Fruit fly (Drosophila melanogaster) whole organism, adult: Measurements from ENCODE around the gene Ir75c.
A peak's percentile ranks its signal among the peaks of the same experiment; 100 is the strongest.
"Not testable (repeated sequence)": the region's sequence is repeated elsewhere in the genome, so short reads cannot be mapped to it uniquely, and the experiment has no call there.

Source experiments
- CG11617 ChIP-seq: fragments of 200-800 bp; sonication (Bioruptor generic); optimal IDR thresholded peaks from 2 replicates; lab custom pipeline; 2017; ENCODE audit warnings: mild to moderate bottlenecking, missing biosample characterization, missing genetic modification reagents, missing genetic modification characterization
- CG12768 ChIP-seq: fragments of 200-800 bp; sonication (Bioruptor generic); optimal IDR thresholded peaks from 2 replicates; lab custom pipeline; 2017; ENCODE audit warnings: missing biosample characterization, missing genetic modification characterization, mild to moderate bottlenecking, moderate library complexity, missing genetic modification reagents
- CG14711 ChIP-seq: fragments of 200-800 bp; sonication (Bioruptor generic); optimal IDR thresholded peaks from 2 replicates; lab custom pipeline; 2018; ENCODE audit warnings: missing biosample characterization, mild to moderate bottlenecking, missing genetic modification characterization, moderate library complexity
- CG1620 ChIP-seq: fragments of 200-800 bp; sonication (Bioruptor generic); optimal IDR thresholded peaks from 2 replicates; lab custom pipeline; 2016; ENCODE audit warnings: missing biosample characterization, missing genetic modification characterization
- CG33017 ChIP-seq: fragments of 200-800 bp; sonication (Bioruptor generic); optimal IDR thresholded peaks from 2 replicates; lab custom pipeline; 2018; ENCODE audit warnings: missing biosample characterization, mild to moderate bottlenecking, missing genetic modification characterization, moderate library complexity
- CG5204 ChIP-seq: fragments of 200-800 bp; sonication (Bioruptor generic); optimal IDR thresholded peaks from 2 replicates; lab custom pipeline; 2016; ENCODE audit warnings: missing biosample characterization, missing genetic modification characterization
- CG7045 ChIP-seq: fragments of 200-800 bp; sonication (Bioruptor generic); optimal IDR thresholded peaks from 2 replicates; lab custom pipeline; 2017; ENCODE audit warnings: missing biosample characterization, mild to moderate bottlenecking, missing genetic modification characterization
- CG7101 ChIP-seq: fragments of 200-800 bp; sonication (Bioruptor generic); optimal IDR thresholded peaks from 2 replicates; lab custom pipeline; 2018; ENCODE audit warnings: missing biosample characterization, mild to moderate bottlenecking, missing genetic modification characterization, moderate library complexity
- Clk ChIP-seq: fragments of 200-800 bp; sonication (Bioruptor generic); optimal IDR thresholded peaks from 2 replicates; lab custom pipeline; 2017; ENCODE audit warnings: missing biosample characterization, missing genetic modification characterization
- Crg-1 ChIP-seq: fragments of 200-800 bp; sonication (Bioruptor generic); optimal IDR thresholded peaks from 2 replicates; lab custom pipeline; 2016; ENCODE audit warnings: missing biosample characterization, missing genetic modification characterization
- Hr96 ChIP-seq: fragments of 200-800 bp; sonication (Bioruptor generic); optimal IDR thresholded peaks from 2 replicates; lab custom pipeline; 2016; ENCODE audit warnings: missing biosample characterization, missing genetic modification characterization
- Mnt ChIP-seq: fragments of 200-800 bp; sonication (Bioruptor generic); optimal IDR thresholded peaks from 2 replicates; lab custom pipeline; 2016; ENCODE audit warnings: missing biosample characterization, mild to moderate bottlenecking, missing genetic modification characterization
- bab1 ChIP-seq: fragments of 200-800 bp; sonication (Bioruptor generic); optimal IDR thresholded peaks from 3 replicates; lab custom pipeline; 2019; ENCODE audit warnings: missing biosample characterization, mild to moderate bottlenecking, missing genetic modification characterization, moderate library complexity
- cic ChIP-seq: fragments of 200-800 bp; sonication (Bioruptor generic); optimal IDR thresholded peaks from 2 replicates; lab custom pipeline; 2017; ENCODE audit warnings: missing biosample characterization, mild to moderate bottlenecking, missing genetic modification characterization, moderate library complexity
- cnc ChIP-seq, 2 experiments: fragments of >200 bp; optimal IDR thresholded peaks; 2 replicates each; lab custom pipeline; 2017
- kay ChIP-seq: fragments of 200-800 bp; sonication (Bioruptor generic); peaks from one replicate; lab custom pipeline; 2016; ENCODE audit warnings: missing biosample characterization, missing genetic modification characterization, borderline replicate concordance
- ovo ChIP-seq: fragments of 200-800 bp; sonication (Bioruptor generic); optimal IDR thresholded peaks from 2 replicates; lab custom pipeline; 2016; ENCODE audit warnings: missing biosample characterization, missing genetic modification characterization
- pad ChIP-seq: fragments of 200-800 bp; sonication (Bioruptor generic); optimal IDR thresholded peaks from 3 replicates; lab custom pipeline; 2017; ENCODE audit warnings: missing biosample characterization, missing genetic modification characterization, mild to moderate bottlenecking, moderate library complexity, missing genetic modification reagents
- tj ChIP-seq: fragments of 200-800 bp; sonication (Bioruptor generic); optimal IDR thresholded peaks from 3 replicates; lab custom pipeline; 2017; ENCODE audit warnings: missing biosample characterization, mild to moderate bottlenecking, missing genetic modification characterization, moderate library complexity
- toe ChIP-seq: fragments of 200-800 bp; sonication (Bioruptor generic); optimal IDR thresholded peaks from 2 replicates; lab custom pipeline; 2016; ENCODE audit warnings: missing biosample characterization, missing genetic modification characterization

Ir75c gene

DNA sequence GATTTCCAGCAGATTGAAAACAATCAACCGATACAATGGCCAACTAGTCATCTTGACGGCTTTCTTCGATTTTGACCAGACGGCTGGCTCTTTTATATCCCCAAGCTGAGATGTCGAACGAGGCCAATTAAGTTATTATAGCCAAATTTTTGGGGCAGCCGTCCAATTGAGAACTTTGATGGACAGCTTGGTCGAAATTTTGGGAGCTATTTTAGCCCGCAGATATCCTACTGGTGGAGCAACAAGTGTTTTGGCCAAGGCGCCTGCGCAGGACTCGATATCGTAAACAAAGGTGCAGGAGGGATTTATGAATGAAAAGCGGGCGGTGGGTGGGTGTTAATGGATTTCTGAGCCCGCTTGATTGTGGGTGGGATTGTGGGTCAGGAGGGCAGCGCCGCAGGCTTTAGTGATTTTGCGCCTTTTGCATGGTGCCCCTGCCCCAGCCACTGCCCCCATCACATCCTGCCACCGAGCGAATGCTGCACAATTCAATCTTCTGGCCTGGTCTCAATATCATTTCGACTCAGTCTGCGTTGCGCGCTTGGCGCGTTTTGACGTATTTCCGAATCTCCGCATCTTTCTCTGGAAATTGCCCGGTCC lies at the start of gene Ir75c, which contains the start of gene Grd:
Gene Ir75c, minus strand, starts transcription at position 51 of the 600 bp plus-strand sequence.
Gene Grd, plus strand, starts transcription at position 550 of the 600 bp plus-strand sequence.
- TF ChIP-seq tj (GFP tag; lab: Kevin White, UChicago) (no peak), CG5204 (GFP tag; lab: Kevin White, UChicago) (no peak), Crg-1 (GFP tag; lab: Kevin White, UChicago) (no peak), Hr96 (GFP tag; lab: Kevin White, UChicago) (no peak), ovo (GFP tag; lab: Kevin White, UChicago) (no peak), CG1620 (GFP tag; lab: Kevin White, UChicago) (no peak), CG7101 (tag; lab: Kevin White, UChicago) (no peak), CG7045 (GFP tag; lab: Kevin White, UChicago) (no peak), CG14711 (no peak), CG33017 (no peak), CG11617 (GFP tag; lab: Kevin White, UChicago) (no peak), bab1 (GFP tag; lab: Kevin White, UChicago) (no peak), cic (GFP tag; lab: Kevin White, UChicago) (no peak), toe (GFP tag; lab: Kevin White, UChicago) (no peak), Clk (no peak), CG12768 (GFP tag; lab: Kevin White, UChicago) (no peak)

DNA sequence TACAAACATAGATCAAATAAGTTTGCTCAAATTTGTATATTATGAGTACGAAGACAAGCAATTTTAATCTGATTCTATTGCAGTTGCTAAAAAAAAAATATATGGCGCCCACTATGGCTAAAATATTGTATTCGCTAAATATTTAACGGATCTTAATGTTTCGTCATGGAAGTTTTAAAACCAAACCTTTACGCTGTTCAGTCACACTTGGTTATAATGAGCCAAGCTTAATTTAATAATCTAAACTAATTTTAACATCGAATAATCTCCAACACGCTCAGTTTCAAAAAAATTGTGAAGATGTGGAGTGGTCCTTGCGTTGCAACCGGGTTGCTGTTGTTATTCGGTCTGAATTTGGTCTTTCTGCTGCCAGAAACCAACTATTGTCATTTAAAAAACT lies 35.5 kb upstream of the Ir75c start, which contains the start of gene CG34002:
Gene CG34002, plus strand, starts transcription at position 301 of the 400 bp plus-strand sequence.
- not testable (repeated sequence) for TF ChIP-seq bab1, CG1620, CG12768 (GFP tag; lab: Kevin White, UChicago)

DNA sequence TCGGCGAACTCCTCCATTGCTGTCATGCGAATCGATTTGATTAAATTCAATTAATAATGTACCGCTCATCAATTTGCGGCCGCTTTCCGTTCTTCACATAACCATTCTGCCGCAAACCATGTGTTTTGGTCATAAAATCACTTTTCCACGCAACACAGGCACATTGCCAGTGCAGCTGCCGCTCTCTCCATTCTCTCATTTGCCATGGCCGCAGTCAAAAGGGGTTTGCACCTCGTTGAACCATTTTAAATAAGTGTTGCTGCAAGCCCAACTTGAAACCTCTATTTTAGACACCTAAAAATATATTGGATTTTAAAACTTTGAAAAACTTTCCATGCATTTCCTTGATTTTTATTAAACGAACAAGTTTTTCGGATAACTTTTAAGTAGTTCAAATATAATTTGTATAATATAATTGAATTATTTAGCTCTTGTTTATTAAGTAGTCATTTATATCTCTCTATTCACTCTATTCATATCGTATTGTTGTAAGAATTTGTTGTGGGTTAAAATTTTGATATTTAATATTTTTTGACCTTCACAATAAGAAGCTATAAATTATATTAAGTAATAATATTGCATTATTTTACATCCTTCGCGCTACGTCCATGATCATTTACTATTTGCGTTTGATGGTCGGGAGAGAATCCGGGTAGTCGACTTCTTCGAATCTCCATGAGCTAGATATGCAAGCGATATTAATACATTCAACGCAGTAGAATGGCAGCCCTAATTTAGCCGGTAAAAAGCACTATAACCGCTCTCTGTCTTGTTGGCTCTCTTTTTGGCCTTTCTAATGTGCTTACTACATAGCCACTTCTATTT lies 34.2 kb upstream of the Ir75c start, which contains the start of gene CG5535:
Gene CG5535, minus strand, starts transcription at position 140 of the 825 bp plus-strand sequence.
- TF ChIP-seq CG7101 (tag; lab: Kevin White, UChicago): peak; percentile 82
- TF ChIP-seq CG11617 (GFP tag; lab: Kevin White, UChicago): peak; percentile 92
- no peak for TF ChIP-seq kay (GFP tag; lab: Kevin White, UChicago)
- TF ChIP-seq bab1 (GFP tag; lab: Kevin White, UChicago): peak; percentile 77
- TF ChIP-seq CG7045 (GFP tag; lab: Kevin White, UChicago): peak; percentile 81
- TF ChIP-seq CG12768 (GFP tag; lab: Kevin White, UChicago): peak; percentile 74
- TF ChIP-seq pad (GFP tag; lab: Kevin White, UChicago): peak; percentile 73
- TF ChIP-seq toe (GFP tag; lab: Kevin White, UChicago): peak; percentile 61
- peak; percentile 95 for TF ChIP-seq CG14711
- TF ChIP-seq tj (GFP tag; lab: Kevin White, UChicago): peak; percentile 64
- TF ChIP-seq CG33017: peak; percentile 80
- TF ChIP-seq Crg-1 (GFP tag; lab: Kevin White, UChicago): peak; percentile 32
- TF ChIP-seq Clk: peak; percentile 7
- TF ChIP-seq ovo (GFP tag; lab: Kevin White, UChicago): peak; percentile 16
- TF ChIP-seq Hr96 (GFP tag; lab: Kevin White, UChicago): peak; percentile 56
- no peak for TF ChIP-seq cnc (optimal IDR thresholded peaks at IDR 0.05; lab: Kevin White, UChicago)
- TF ChIP-seq Mnt (GFP tag; lab: Kevin White, UChicago): peak; percentile 57
- no peak for TF ChIP-seq cic (GFP tag; lab: Kevin White, UChicago)
- peak; percentile 54 for TF ChIP-seq CG5204 (GFP tag; lab: Kevin White, UChicago)
- peak; percentile 3 for TF ChIP-seq CG1620 (GFP tag; lab: Kevin White, UChicago)

DNA sequence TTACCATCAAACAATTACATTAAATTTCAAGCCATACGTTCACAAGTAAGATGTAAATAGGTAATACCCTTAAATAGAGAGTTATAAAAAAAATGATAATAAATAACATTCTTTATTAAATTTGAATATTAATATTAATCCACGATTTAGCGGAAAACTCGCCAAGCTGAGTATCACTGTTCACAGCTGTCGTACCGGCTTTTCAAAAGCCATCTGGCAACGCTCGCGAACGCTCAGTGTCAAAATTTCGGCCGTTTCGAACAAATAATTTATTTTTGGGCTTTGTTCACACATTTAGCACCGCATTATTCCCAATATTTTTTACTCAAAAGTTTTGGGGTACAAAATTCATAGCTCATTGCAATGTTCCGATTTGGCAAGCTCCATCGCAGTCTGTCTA lies 26.9 kb upstream of the Ir75c start, which contains the start of gene TrpRS-m:
Gene TrpRS-m, plus strand, starts transcription at position 211 of the 400 bp plus-strand sequence.
- no peak for TF ChIP-seq cic (GFP tag; lab: Kevin White, UChicago)
- peak; percentile 35 for TF ChIP-seq bab1 (GFP tag; lab: Kevin White, UChicago)
- TF ChIP-seq Clk: no peak
- no peak for TF ChIP-seq CG5204 (GFP tag; lab: Kevin White, UChicago)
- no peak for TF ChIP-seq kay (GFP tag; lab: Kevin White, UChicago)
- no peak for TF ChIP-seq CG11617 (GFP tag; lab: Kevin White, UChicago)

dm6 chr3L:17846982-17847355 lies 24.3 kb upstream of the Ir75c start:
- TF ChIP-seq bab1 (GFP tag; lab: Kevin White, UChicago) (peak; percentile 27), CG7101 (tag; lab: Kevin White, UChicago) (no peak), cnc (optimal IDR thresholded peaks at IDR 0.05; lab: Kevin White, UChicago) (no peak), tj (GFP tag; lab: Kevin White, UChicago) (no peak), Hr96 (GFP tag; lab: Kevin White, UChicago) (peak; percentile 57), pad (GFP tag; lab: Kevin White, UChicago) (no peak), CG1620 (GFP tag; lab: Kevin White, UChicago) (no peak), Mnt (GFP tag; lab: Kevin White, UChicago) (peak; percentile 2), Crg-1 (GFP tag; lab: Kevin White, UChicago) (no peak), CG33017 (no peak), CG11617 (GFP tag; lab: Kevin White, UChicago) (peak; percentile 13), toe (GFP tag; lab: Kevin White, UChicago) (peak; percentile 55), CG7045 (GFP tag; lab: Kevin White, UChicago) (peak; percentile 20), Clk (no peak), CG12768 (GFP tag; lab: Kevin White, UChicago) (no peak)
